Fruit fly (Drosophila melanogaster) whole organism, embryonic: ENCODE measurements around the gene Nep6.

ENCODE experiments used
- Ada2b ChIP-seq: fragments of 200-800 bp; sonication (Bioruptor generic); IDR thresholded peaks from 2 replicates; pipeline ENCODE4 v1.3.6; 2022; ENCODE audit warnings: missing biosample characterization, missing genetic modification characterization
- B-H2 ChIP-seq: fragments of 200-800 bp; sonication (Bioruptor generic); optimal IDR thresholded peaks from 2 replicates; lab custom pipeline; 2018; ENCODE audit warnings: missing biosample characterization, mild to moderate bottlenecking, missing genetic modification characterization
- CG1024 ChIP-seq: fragments of 200-800 bp; sonication (Bioruptor generic); IDR thresholded peaks from 2 replicates; pipeline ENCODE4 v1.3.6; 2022; ENCODE audit warnings: missing biosample characterization, missing genetic modification characterization
- CG11696 ChIP-seq: fragments of 200-800 bp; sonication (Bioruptor generic); IDR thresholded peaks from 2 replicates; pipeline ENCODE4 v1.3.6; 2022; ENCODE audit warnings: missing biosample characterization, missing genetic modification characterization
- CG12236 ChIP-seq: fragments of 200-800 bp; sonication (Bioruptor generic); optimal IDR thresholded peaks from 2 replicates; lab custom pipeline; 2016; ENCODE audit warnings: missing biosample characterization, missing genetic modification characterization
- CG1233 ChIP-seq: fragments of 200-800 bp; sonication (Bioruptor generic); optimal IDR thresholded peaks from 4 replicates; lab custom pipeline; 2018; ENCODE audit warnings: missing biosample characterization, mild to moderate bottlenecking, missing genetic modification characterization
- CG13287 ChIP-seq: fragments of 200-800 bp; sonication (Bioruptor generic); IDR thresholded peaks from 2 replicates; pipeline ENCODE4 v1.3.6; 2022; ENCODE audit warnings: missing biosample characterization, missing genetic modification characterization; ENCODE audit not compliant: partially characterized antibody
- CG14710 ChIP-seq: fragments of 200-800 bp; sonication (Bioruptor generic); optimal IDR thresholded peaks from 3 replicates; lab custom pipeline; 2019; ENCODE audit warnings: missing biosample characterization, mild to moderate bottlenecking, missing genetic modification characterization, moderate library complexity
- CG1647 ChIP-seq: fragments of 200-800 bp; sonication (Bioruptor generic); optimal IDR thresholded peaks from 3 replicates; lab custom pipeline; 2016; ENCODE audit warnings: missing biosample characterization, missing genetic modification characterization
- CG17385 ChIP-seq: fragments of 200-800 bp; sonication (Bioruptor generic); optimal IDR thresholded peaks from 3 replicates; lab custom pipeline; 2018; ENCODE audit warnings: missing biosample characterization, mild to moderate bottlenecking, missing genetic modification characterization
- CG17568 ChIP-seq: fragments of 200-800 bp; sonication (Bioruptor generic); optimal IDR thresholded peaks from 2 replicates; lab custom pipeline; 2018; ENCODE audit warnings: missing biosample characterization, mild to moderate bottlenecking, missing genetic modification characterization, moderate library complexity
- CG18262 ChIP-seq: fragments of 200-800 bp; optimal IDR thresholded peaks from 3 replicates; lab custom pipeline; 2019; ENCODE audit warnings: missing biosample characterization, mild to moderate bottlenecking, missing genetic modification characterization, moderate library complexity
- CG2116 ChIP-seq: fragments of 200-800 bp; sonication (Bioruptor generic); optimal IDR thresholded peaks from 3 replicates; lab custom pipeline; 2018; ENCODE audit warnings: missing biosample characterization, mild to moderate bottlenecking, missing genetic modification characterization
- CG2120 ChIP-seq: fragments of 200-800 bp; sonication (Bioruptor generic); optimal IDR thresholded peaks from 3 replicates; lab custom pipeline; 2016; ENCODE audit warnings: missing biosample characterization, missing genetic modification characterization
- CG2202 ChIP-seq: fragments of 200-800 bp; sonication (Bioruptor generic); optimal IDR thresholded peaks from 2 replicates; lab custom pipeline; 2018; ENCODE audit warnings: missing biosample characterization, mild to moderate bottlenecking, missing genetic modification characterization
- CG3281 ChIP-seq: fragments of 200-800 bp; sonication (Bioruptor generic); optimal IDR thresholded peaks from 3 replicates; lab custom pipeline; 2017; ENCODE audit warnings: missing biosample characterization, mild to moderate bottlenecking, missing genetic modification characterization
- CG3726 ChIP-seq: fragments of 200-800 bp; sonication (Bioruptor generic); IDR thresholded peaks from 3 replicates; pipeline ENCODE4, ENCODE4 v1.3.6; 2022; ENCODE audit warnings: missing biosample characterization, missing genetic modification characterization
- CG4854 ChIP-seq: fragments of 200-800 bp; sonication (Bioruptor generic); optimal IDR thresholded peaks from 2 replicates; lab custom pipeline; 2016; ENCODE audit warnings: missing biosample characterization, missing genetic modification characterization, inconsistent platforms
- D19A ChIP-seq: fragments of 200-800 bp; optimal IDR thresholded peaks from 3 replicates; lab custom pipeline; 2019; ENCODE audit warnings: missing biosample characterization, mild to moderate bottlenecking, missing genetic modification characterization, moderate library complexity
- Dbx ChIP-seq: fragments of 200-800 bp; sonication (Bioruptor generic); IDR thresholded peaks from 3 replicates; pipeline ENCODE4 v1.3.6; 2022; ENCODE audit warnings: missing biosample characterization, missing genetic modification characterization
- Doc3 ChIP-seq: fragments of 200-800 bp; sonication (Bioruptor generic); IDR thresholded peaks from 3 replicates; pipeline ENCODE4 v1.3.6; 2022; ENCODE audit warnings: missing biosample characterization, missing genetic modification characterization; ENCODE audit not compliant: partially characterized antibody
- Drgx ChIP-seq: fragments of 200-800 bp; sonication (Bioruptor generic); IDR thresholded peaks from 2 replicates; pipeline ENCODE4 v1.3.6; 2022; ENCODE audit warnings: missing biosample characterization, missing genetic modification characterization
- ERR ChIP-seq: fragments of 200-800 bp; sonication (Bioruptor generic); optimal IDR thresholded peaks from 2 replicates; lab custom pipeline; 2016; ENCODE audit warnings: missing biosample characterization, missing genetic modification characterization
- Eip74EF ChIP-seq, 2 experiments: fragments of 200-800 bp in 1 of 2; fragments of >200 bp in 1 of 2; sonication (Bioruptor generic) in 1 of 2; optimal IDR thresholded peaks; 2 replicates each; lab custom pipeline; 2017 to 2019; ENCODE audit warnings: missing biosample characterization in 2 of 2, missing genetic modification characterization in 2 of 2, mild to moderate bottlenecking in 1 of 2, moderate library complexity in 1 of 2
- GATAe ChIP-seq: fragments of 200-800 bp; sonication (Bioruptor generic); conservative IDR thresholded peaks from 2 replicates; pipeline ENCODE4 v1.3.6; 2022; ENCODE audit warnings: missing biosample characterization, missing genetic modification characterization
- Hr3 ChIP-seq: fragments of 200-800 bp; sonication (Bioruptor generic); optimal IDR thresholded peaks from 3 replicates; lab custom pipeline; 2016; ENCODE audit warnings: missing biosample characterization, missing genetic modification characterization
- Jarid2 ChIP-seq: fragments of 200-800 bp; sonication (Bioruptor generic); optimal IDR thresholded peaks from 3 replicates; lab custom pipeline; 2017; ENCODE audit warnings: mild to moderate bottlenecking, missing biosample characterization, missing genetic modification reagents, missing genetic modification characterization
- Med ChIP-seq: fragments of 200-800 bp; sonication (Bioruptor generic); peaks from one replicate; lab custom pipeline; 2016; ENCODE audit warnings: missing biosample characterization, missing genetic modification characterization, mild to moderate bottlenecking, inconsistent platforms, moderate library complexity
- Mrtf ChIP-seq: fragments of 200-800 bp; sonication (Bioruptor generic); IDR thresholded peaks from 3 replicates; pipeline ENCODE4 v1.3.6; 2022; ENCODE audit warnings: missing biosample characterization, missing genetic modification characterization
- Nf-YC ChIP-seq: fragments of 200-800 bp; optimal IDR thresholded peaks from 3 replicates; lab custom pipeline; 2019; ENCODE audit warnings: missing biosample characterization, mild to moderate bottlenecking, missing genetic modification characterization, moderate library complexity
- Oaz ChIP-seq: fragments of 200-800 bp; sonication (Bioruptor generic); IDR thresholded peaks from 2 replicates; pipeline ENCODE4 v1.3.6; 2022; ENCODE audit warnings: missing biosample characterization, missing genetic modification characterization
- Sox100B ChIP-seq: fragments of 200-800 bp; sonication (Bioruptor generic); optimal IDR thresholded peaks from 3 replicates; lab custom pipeline; 2018; ENCODE audit warnings: missing biosample characterization, mild to moderate bottlenecking, missing genetic modification characterization
- Trl ChIP-seq, 3 experiments: fragments of >200 bp in 2 of 3; fragments of 200-800 bp in 1 of 3; sonication (Bioruptor generic) in 1 of 3; optimal IDR thresholded peaks; 2 replicates in 1 of 3; 3 replicates in 2 of 3; lab custom pipeline; 2016 to 2017; ENCODE audit warnings: missing biosample characterization in 1 of 3, missing genetic modification characterization in 1 of 3
- Vsx1 ChIP-seq: fragments of 200-800 bp; sonication (Bioruptor generic); optimal IDR thresholded peaks from 2 replicates; lab custom pipeline; 2017; ENCODE audit warnings: missing biosample characterization, mild to moderate bottlenecking, missing genetic modification characterization, missing genetic modification reagents
- bcd ChIP-seq: fragments of 200-800 bp; sonication (Bioruptor generic); optimal IDR thresholded peaks from 2 replicates; lab custom pipeline; 2017; ENCODE audit warnings: missing biosample characterization, mild to moderate bottlenecking, missing genetic modification characterization
- chif ChIP-seq, 2 experiments: fragments of 200-800 bp; sonication (Bioruptor generic); optimal IDR thresholded peaks; 3 replicates each; lab custom pipeline; 2016; ENCODE audit warnings: missing biosample characterization in 2 of 2, missing genetic modification characterization in 2 of 2
- chinmo ChIP-seq: fragments of 200-800 bp; sonication (Bioruptor generic); IDR thresholded peaks from 4 replicates; pipeline ENCODE4 v1.3.6; 2022; ENCODE audit warnings: missing biosample characterization, missing genetic modification characterization; ENCODE audit not compliant: partially characterized antibody
- chm ChIP-seq: fragments of 200-800 bp; sonication (Bioruptor generic); IDR thresholded peaks from 2 replicates; pipeline ENCODE4 v1.3.6; 2022; ENCODE audit warnings: missing biosample characterization, missing genetic modification characterization
- dati ChIP-seq: fragments of 200-800 bp; sonication (Bioruptor generic); IDR thresholded peaks from 2 replicates; pipeline ENCODE4 v1.3.6; 2022; ENCODE audit warnings: missing biosample characterization, missing genetic modification characterization
- fru ChIP-seq: fragments of >200 bp; optimal IDR thresholded peaks from 2 replicates; lab custom pipeline; 2017
- lab ChIP-seq: fragments of 200-800 bp; sonication (Bioruptor generic); optimal IDR thresholded peaks from 3 replicates; lab custom pipeline; 2017; ENCODE audit warnings: missing biosample characterization, missing genetic modification characterization, mild to moderate bottlenecking, moderate library complexity, missing genetic modification reagents
- lmd ChIP-seq: fragments of 200-800 bp; sonication (Bioruptor generic); IDR thresholded peaks from 2 replicates; pipeline ENCODE4 v1.3.6; 2022; ENCODE audit warnings: missing biosample characterization, missing genetic modification characterization
- mld ChIP-seq: fragments of 200-800 bp; sonication (Bioruptor generic); IDR thresholded peaks from 3 replicates; pipeline ENCODE4 v1.3.6; 2022; ENCODE audit warnings: missing biosample characterization, missing genetic modification characterization; ENCODE audit not compliant: partially characterized antibody
- pb ChIP-seq: fragments of 200-800 bp; sonication (Bioruptor generic); optimal IDR thresholded peaks from 3 replicates; lab custom pipeline; 2016; ENCODE audit warnings: missing biosample characterization, missing genetic modification characterization
- psq ChIP-seq: fragments of 200-800 bp; sonication (Bioruptor generic); optimal IDR thresholded peaks from 2 replicates; lab custom pipeline; 2017; ENCODE audit warnings: missing biosample characterization, missing genetic modification characterization
- seq ChIP-seq: fragments of 200-800 bp; sonication (Bioruptor generic); IDR thresholded peaks from 2 replicates; pipeline ENCODE4 v1.3.6; 2022; ENCODE audit warnings: missing biosample characterization, missing genetic modification characterization
- tin ChIP-seq: fragments of 200-800 bp; sonication (Bioruptor generic); optimal IDR thresholded peaks from 3 replicates; lab custom pipeline; 2016; ENCODE audit warnings: missing biosample characterization, missing genetic modification characterization
- usp ChIP-seq: fragments of >200 bp; optimal IDR thresholded peaks from 2 replicates; lab custom pipeline; 2017; ENCODE audit warnings: missing biosample characterization, missing genetic modification characterization
- wek ChIP-seq: fragments of 200-800 bp; sonication (Bioruptor generic); optimal IDR thresholded peaks from 3 replicates; lab custom pipeline; 2018; ENCODE audit warnings: missing biosample characterization, mild to moderate bottlenecking, missing genetic modification characterization, moderate library complexity

Nep6 gene

DNA sequence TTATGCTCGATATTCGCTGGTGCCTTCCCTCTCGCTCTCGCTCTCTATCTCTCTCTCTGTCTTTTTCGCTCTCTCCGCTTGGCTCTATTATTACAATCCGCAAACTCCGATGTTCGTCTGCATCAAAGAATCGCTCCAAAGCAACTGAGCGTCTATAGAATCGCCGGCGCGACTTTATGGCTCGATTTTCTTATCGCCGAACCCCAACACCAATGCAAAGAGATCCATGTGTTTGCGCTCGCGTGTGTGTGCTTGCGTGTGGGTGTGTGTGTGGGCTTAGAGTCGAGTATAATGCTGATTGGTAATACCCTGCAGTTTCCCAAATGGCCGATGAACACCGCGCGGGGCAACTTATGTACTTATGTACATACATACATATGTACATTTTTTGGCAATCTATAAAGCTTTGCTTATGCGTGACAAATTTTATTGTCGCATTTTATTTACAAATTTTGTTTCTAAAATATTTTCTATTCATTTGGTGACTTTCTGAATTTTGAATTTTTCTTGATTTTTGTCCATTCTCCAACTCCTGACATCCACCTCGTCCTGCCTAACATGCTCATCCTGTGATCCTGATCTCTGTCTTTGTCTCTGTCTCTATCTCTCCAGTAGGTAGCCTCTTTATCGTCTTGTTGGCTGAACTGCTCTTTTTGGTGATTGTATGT lies 40.9 kb upstream of the Nep6 start, which contains the start of gene Paics (continued):
- TF ChIP-seq CG11696 (GFP tag; lab: Robert Waterston, UW) (no peak), mld (GFP tag; lab: Robert Waterston, UW) (no peak), Trl (optimal IDR thresholded peaks at IDR 0.05; lab: Kevin White, UChicago) (peak; percentile 29 to 46), Trl (GFP tag; optimal IDR thresholded peaks at IDR 0.05; lab: Kevin White, UChicago) (no peak), CG2120 (GFP tag; lab: Kevin White, UChicago) (peak; percentile 13), wek (GFP tag; lab: Kevin White, UChicago) (no peak), GATAe (peak; percentile 39), pb (no peak), Dbx (GFP tag; lab: Robert Waterston, UW) (peak; percentile 43; the same call in 2 of the 3 replicates), B-H2 (GFP tag; lab: Kevin White, UChicago) (no peak), Oaz (GFP tag; lab: Robert Waterston, UW) (no peak), CG18262 (tag; lab: Kevin White, UChicago) (peak; percentile 26), chinmo (GFP tag; lab: Robert Waterston, UW) (peak; percentile 93), psq (GFP tag; lab: Kevin White, UChicago) (peak; percentile 2), Med (GFP tag; lab: Kevin White, UChicago) (peak; percentile 83), Drgx (GFP tag; lab: Robert Waterston, UW) (peak; percentile 31; the same call in 1 of the 2 replicates), Hr3 (GFP tag; lab: Kevin White, UChicago) (no peak), CG3726 (no peak), CG2116 (GFP tag; lab: Kevin White, UChicago) (no peak), CG12236 (GFP tag; lab: Kevin White, UChicago) (no peak), Vsx1 (GFP tag; lab: Kevin White, UChicago) (no peak), D19A (peak; percentile 70), Nf-YC (tag; lab: Kevin White, UChicago) (peak; percentile 14), CG1647 (no peak), CG1024 (0 out of 2 replicates have a peak, but pooled peaks have one; percentile 14), tin (no peak)
- TF ChIP-seq, all 482 proteins: peak for 52

DNA sequence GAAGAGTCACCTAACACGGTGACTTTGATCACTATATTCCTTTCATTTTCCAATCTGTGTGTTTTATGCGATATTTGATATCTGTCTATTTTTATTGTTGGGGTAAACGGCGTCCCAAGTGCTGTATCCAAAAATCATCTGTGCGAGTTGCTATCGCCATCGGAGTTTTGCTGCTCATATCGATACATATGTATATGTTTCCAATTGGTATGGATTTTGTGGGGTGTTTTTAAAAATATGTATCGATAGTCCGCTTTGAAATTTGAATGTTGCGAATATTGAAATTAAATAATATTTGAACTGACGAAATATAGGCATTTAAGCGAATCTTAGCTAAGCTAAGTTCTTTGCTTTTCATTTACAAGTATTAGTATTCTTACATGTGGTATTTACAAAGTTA lies 38.0 kb upstream of the Nep6 start, which contains the start of gene pira:
Gene pira, minus strand, starts transcription at position 145 of the 400 bp plus-strand sequence.
- TF ChIP-seq Eip74EF (GFP tag; optimal IDR thresholded peaks at IDR 0.05; lab: Kevin White, UChicago) = no peak
- no peak for TF ChIP-seq fru
- TF ChIP-seq CG1233 (GFP tag; lab: Kevin White, UChicago) = no peak
- no peak for TF ChIP-seq Jarid2 (GFP tag; lab: Kevin White, UChicago)
- TF ChIP-seq CG14710 (tag; lab: Kevin White, UChicago) = no peak
- TF ChIP-seq mld (GFP tag; lab: Robert Waterston, UW) = 0 out of 3 replicates have a peak, but pooled peaks have one; percentile 36
- TF ChIP-seq CG2202 = no peak
- peak; percentile 68 for TF ChIP-seq Doc3 (GFP tag; lab: Robert Waterston, UW)
- TF ChIP-seq lab (GFP tag; lab: Kevin White, UChicago) = no peak
- TF ChIP-seq ERR (GFP tag; lab: Kevin White, UChicago) = no peak
- TF ChIP-seq CG17385 (GFP tag; lab: Kevin White, UChicago) = no peak
- TF ChIP-seq CG4854 (GFP tag; lab: Kevin White, UChicago) = no peak
- TF ChIP-seq tin = no peak
- TF ChIP-seq CG3281 (GFP tag; lab: Kevin White, UChicago) = no peak
- TF ChIP-seq chif (GFP tag; optimal IDR thresholded peaks at IDR 0.05; lab: Kevin White, UChicago) = no peak
- TF ChIP-seq CG13287 (GFP tag; lab: Robert Waterston, UW) = peak; percentile 83
- no peak for TF ChIP-seq chm (GFP tag; lab: Robert Waterston, UW)
- TF ChIP-seq CG17568 = no peak
- no peak for TF ChIP-seq Ada2b (GFP tag; lab: Robert Waterston, UW)
- no peak for TF ChIP-seq seq (GFP tag; lab: Robert Waterston, UW)
- TF ChIP-seq Mrtf = no peak
- no peak for TF ChIP-seq Sox100B (GFP tag; lab: Kevin White, UChicago)
- no peak for TF ChIP-seq usp (GFP tag; lab: Kevin White, UChicago)
- no peak for TF ChIP-seq dati (GFP tag; lab: Robert Waterston, UW)
- TF ChIP-seq lmd (GFP tag; lab: Robert Waterston, UW) = no peak
- no peak for TF ChIP-seq D19A
- TF ChIP-seq bcd = no peak
